Fruit fly (Drosophila melanogaster): ENCODE data around the gene Sod1.

Gene Sod1

DNA sequence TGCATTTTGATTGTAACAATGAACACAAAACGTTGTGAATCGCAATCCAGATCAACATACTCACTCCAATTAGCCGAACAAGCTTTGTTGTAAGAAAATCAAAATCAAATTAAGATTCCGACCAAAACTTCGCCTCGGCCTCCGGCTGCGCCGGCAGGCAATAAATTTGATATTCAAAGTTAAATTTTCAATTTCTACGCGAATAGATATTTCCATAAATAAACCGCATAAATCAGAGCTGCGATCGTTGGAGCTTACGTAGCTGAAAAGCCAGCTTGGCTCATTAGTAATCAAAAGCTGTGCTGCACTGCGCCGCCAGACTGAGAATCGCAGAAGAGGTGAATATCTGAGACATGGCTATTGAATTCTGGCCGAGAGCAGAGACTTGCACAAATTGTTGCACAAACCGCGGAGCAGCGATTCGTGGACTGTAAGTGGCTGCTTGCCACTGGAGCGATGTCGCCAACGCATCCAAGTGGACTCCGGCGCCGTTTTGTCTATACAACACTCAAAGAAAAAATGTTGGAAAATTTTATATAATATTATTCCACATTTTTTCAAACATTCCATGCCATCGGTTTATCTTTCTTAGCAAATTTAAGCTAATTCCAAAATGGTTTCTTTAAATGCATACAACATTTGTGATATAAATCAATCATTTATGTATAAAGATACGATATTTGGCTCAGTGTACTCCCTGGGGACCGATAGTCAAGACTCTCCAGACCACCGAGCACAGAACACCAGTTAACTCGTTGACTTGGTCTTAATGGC, 35.1 kb upstream of the Sod1 start (continued):
- TF ChIP-seq H2.0 (GFP tag; IDR thresholded peaks at IDR 0.05) (no peak), CG15011 (GFP tag; optimal IDR thresholded peaks at IDR 0.05) (no peak), ken (GFP tag; IDR thresholded peaks at IDR 0.05) (no peak), CG10654 (GFP tag; optimal IDR thresholded peaks at IDR 0.05) (peak; percentile 25), onecut (GFP tag; IDR thresholded peaks at IDR 0.05) (no peak; the same call in 1 of the 2 replicates), CG12942 (GFP tag; optimal IDR thresholded peaks at IDR 0.05) (no peak), mam (GFP tag; optimal IDR thresholded peaks at IDR 0.05) (no peak), CG6765 (GFP tag; optimal IDR thresholded peaks at IDR 0.05) (no peak), hb (GFP tag; IDR thresholded peaks at IDR 0.05; ENCODE audit: partially characterized antibody) (no peak), shn (GFP tag; optimal IDR thresholded peaks at IDR 0.05) (no peak), bsh (GFP tag; optimal IDR thresholded peaks at IDR 0.05) (peak; percentile 64 to 80), chn (GFP tag; optimal IDR thresholded peaks at IDR 0.05) (no peak), CG6683 (GFP tag; optimal IDR thresholded peaks at IDR 0.05) (no peak), CG15479 (GFP tag; optimal IDR thresholded peaks at IDR 0.05) (no peak), CG5953 (GFP tag; IDR thresholded peaks at IDR 0.05) (no peak), CG11093 (GFP tag; IDR thresholded peaks at IDR 0.05) (no peak), gfzf (GFP tag; optimal IDR thresholded peaks at IDR 0.05) (no peak), CG1233 (GFP tag; optimal IDR thresholded peaks at IDR 0.05) (no peak), CG31365 (tag; optimal IDR thresholded peaks at IDR 0.05) (no peak), nom (GFP tag; optimal IDR thresholded peaks at IDR 0.05) (peak; percentile 71), Hmr (GFP tag; optimal IDR thresholded peaks at IDR 0.05) (no peak), vnd (GFP tag; IDR thresholded peaks at IDR 0.05; ENCODE audit: partially characterized antibody) (no peak), HHEX (GFP tag; optimal IDR thresholded peaks at IDR 0.05) (peak; percentile 35), Pdp1 (GFP tag; optimal IDR thresholded peaks at IDR 0.05) (no peak), CG10543 (GFP tag; optimal IDR thresholded peaks at IDR 0.05) (no peak), CG3163 (GFP tag; optimal IDR thresholded peaks at IDR 0.05) (no peak), Optix (GFP tag; IDR thresholded peaks at IDR 0.05) (no peak), Dip3 (GFP tag; optimal IDR thresholded peaks at IDR 0.05) (no peak), CG14441 (GFP tag; IDR thresholded peaks at IDR 0.05) (peak; percentile 49; the same call in 1 of the 2 replicates), NK7.1 (GFP tag; optimal IDR thresholded peaks at IDR 0.05) (no peak), CG13424 (tag; optimal IDR thresholded peaks at IDR 0.05) (peak; percentile 46), CG9817 (tag; optimal IDR thresholded peaks at IDR 0.05) (no peak), chinmo (GFP tag; IDR thresholded peaks at IDR 0.05; ENCODE audit: partially characterized antibody) (peak; percentile 89; the same call in 2 of the 4 replicates), mld (GFP tag; IDR thresholded peaks at IDR 0.05; ENCODE audit: partially characterized antibody) (no peak), B-H2 (GFP tag; optimal IDR thresholded peaks at IDR 0.05) (no peak), Dbx (GFP tag; IDR thresholded peaks at IDR 0.05) (no peak), Dll (GFP tag; IDR thresholded peaks at IDR 0.05; ENCODE audit: partially characterized antibody) (no peak), croc (GFP tag; conservative IDR thresholded peaks at IDR 0.05) (0 out of 3 replicates have a peak, but pooled peaks have one; percentile 13), gcm2 (GFP tag; optimal IDR thresholded peaks at IDR 0.05) (no peak), CG11456 (GFP tag; IDR thresholded peaks at IDR 0.05) (no peak), z (GFP tag; IDR thresholded peaks at IDR 0.05) (no peak), al (GFP tag; IDR thresholded peaks at IDR 0.05) (peak; percentile 33; the same call in 1 of the 2 replicates), CG2678 (tag; optimal IDR thresholded peaks at IDR 0.05) (peak; percentile 65), CG7786 (GFP tag; optimal IDR thresholded peaks at IDR 0.05) (no peak), en (GFP tag; optimal IDR thresholded peaks at IDR 0.05) (no peak), CG11723 (GFP tag; optimal IDR thresholded peaks at IDR 0.05) (no peak), CG13624 (GFP tag; optimal IDR thresholded peaks at IDR 0.05) (no peak), CG33213 (GFP tag; optimal IDR thresholded peaks at IDR 0.05) (no peak), wdn (GFP tag; IDR thresholded peaks at IDR 0.05) (no peak)

All from whole organism, embryonic.